Worm (Caenorhabditis elegans) whole organism, L3 larva: ENCODE measurements around the gene arg-1.

Experiments
- R02D3.7 ChIP-seq: fragments of 150-350 bp; optimal IDR thresholded peaks from 2 replicates; lab custom pipeline; 2014; ENCODE audit warnings: missing biosample characterization, missing genetic modification characterization
- aly-2 ChIP-seq: fragments of 150-350 bp; optimal IDR thresholded peaks from 2 replicates; lab custom pipeline; 2014; ENCODE audit warnings: missing biosample characterization, missing genetic modification characterization
- ceh-16 ChIP-seq: sonication (generic microtip); optimal IDR thresholded peaks from 2 replicates; lab custom pipeline; 2017; ENCODE audit warnings: missing biosample characterization, missing genetic modification characterization
- ceh-28 ChIP-seq: fragments of 150-350 bp; optimal IDR thresholded peaks from 2 replicates; lab custom pipeline; 2014; ENCODE audit warnings: missing biosample characterization, missing genetic modification reagents, missing genetic modification characterization
- ceh-82 ChIP-seq: fragments of 150-350 bp; optimal IDR thresholded peaks from 2 replicates; lab custom pipeline; 2014; ENCODE audit warnings: missing biosample characterization, missing genetic modification characterization
- ceh-9 ChIP-seq: sonication (generic microtip); optimal IDR thresholded peaks from 2 replicates; lab custom pipeline; 2018; ENCODE audit warnings: missing biosample characterization, missing genetic modification characterization
- egl-5 ChIP-seq: fragments of 150-350 bp; optimal IDR thresholded peaks from 2 replicates; lab custom pipeline; 2017; ENCODE audit warnings: missing biosample characterization, missing genetic modification reagents, missing genetic modification characterization, inconsistent platforms
- elt-1 ChIP-seq: fragments of 150-350 bp; optimal IDR thresholded peaks from 2 replicates; lab custom pipeline; 2014; ENCODE audit warnings: missing biosample characterization, missing genetic modification characterization
- elt-3 ChIP-seq, 3 experiments: fragments of 150-350 bp in 1 of 3; sonication (generic microtip) in 2 of 3; optimal IDR thresholded peaks; 2 replicates in 2 of 3; 4 replicates in 1 of 3; lab custom pipeline; 2014 to 2017; ENCODE audit warnings: missing biosample characterization in 3 of 3, missing genetic modification characterization in 3 of 3
- fkh-2 ChIP-seq: fragments of 150-350 bp; optimal IDR thresholded peaks from 2 replicates; lab custom pipeline; 2014; ENCODE audit warnings: missing biosample characterization, missing genetic modification reagents, missing genetic modification characterization
- fos-1 ChIP-seq: fragments of 150-350 bp; optimal IDR thresholded peaks from 2 replicates; lab custom pipeline; 2014; ENCODE audit warnings: missing biosample characterization, missing genetic modification characterization
- hmg-11 ChIP-seq: sonication (generic microtip); optimal IDR thresholded peaks from 2 replicates; lab custom pipeline; 2016; ENCODE audit warnings: missing genetic modification characterization, missing compliant biosample characterization
- jun-1 ChIP-seq: fragments of 150-350 bp; optimal IDR thresholded peaks from 2 replicates; lab custom pipeline; 2014; ENCODE audit warnings: missing biosample characterization, missing genetic modification reagents, missing genetic modification characterization
- lin-15B ChIP-seq: fragments of 150-350 bp; optimal IDR thresholded peaks from 2 replicates; lab custom pipeline; 2014; ENCODE audit warnings: missing biosample characterization, missing genetic modification characterization
- lin-39 ChIP-seq: fragments of 150-350 bp; optimal IDR thresholded peaks from 2 replicates; lab custom pipeline; 2018; ENCODE audit warnings: missing biosample characterization, missing genetic modification reagents, missing genetic modification characterization
- lsy-12 ChIP-seq: sonication (generic microtip); optimal IDR thresholded peaks from 2 replicates; lab custom pipeline; 2016; ENCODE audit warnings: mild to moderate bottlenecking, missing genetic modification characterization, missing compliant biosample characterization
- mdl-1 ChIP-seq: fragments of 150-350 bp; optimal IDR thresholded peaks from 2 replicates; lab custom pipeline; 2014; ENCODE audit warnings: missing biosample characterization, missing genetic modification characterization
- mml-1 ChIP-seq: fragments of 150-350 bp; sonication (generic microtip); optimal IDR thresholded peaks from 3 replicates; lab custom pipeline; 2014; ENCODE audit warnings: missing biosample characterization, missing genetic modification characterization
- nfya-1 ChIP-seq: sonication (generic microtip); optimal IDR thresholded peaks from 2 replicates; lab custom pipeline; 2017; ENCODE audit warnings: missing genetic modification characterization, mild to moderate bottlenecking, missing compliant biosample characterization, antibody characterized with exemption, moderate library complexity; ENCODE audit not compliant: insufficient read depth
- nhr-12 ChIP-seq: fragments of 150-350 bp; optimal IDR thresholded peaks from 2 replicates; lab custom pipeline; 2014; ENCODE audit warnings: missing biosample characterization, missing genetic modification characterization
- nhr-237 ChIP-seq: fragments of 150-350 bp; optimal IDR thresholded peaks from 2 replicates; lab custom pipeline; 2014; ENCODE audit warnings: missing biosample characterization, missing genetic modification characterization
- nhr-28 ChIP-seq: fragments of 150-350 bp; optimal IDR thresholded peaks from 2 replicates; lab custom pipeline; 2014; ENCODE audit warnings: missing biosample characterization, missing genetic modification characterization
- nhr-43 ChIP-seq: sonication (generic microtip); optimal IDR thresholded peaks from 2 replicates; lab custom pipeline; 2016; ENCODE audit warnings: mild to moderate bottlenecking, missing genetic modification characterization, missing compliant biosample characterization; ENCODE audit not compliant: poor library complexity, severe bottlenecking
- nhr-67 ChIP-seq: fragments of 150-350 bp; optimal IDR thresholded peaks from 2 replicates; lab custom pipeline; 2014; ENCODE audit warnings: missing biosample characterization, missing genetic modification characterization
- nhr-76 ChIP-seq: fragments of 150-350 bp; sonication (generic microtip); optimal IDR thresholded peaks from 5 replicates; lab custom pipeline; 2014; ENCODE audit warnings: missing biosample characterization, missing genetic modification characterization
- nhr-77 ChIP-seq: fragments of 150-350 bp; optimal IDR thresholded peaks from 2 replicates; lab custom pipeline; 2014; ENCODE audit warnings: missing biosample characterization, missing genetic modification characterization
- pha-4 ChIP-seq: fragments of 150-350 bp; optimal IDR thresholded peaks from 2 replicates; lab custom pipeline; 2014; ENCODE audit warnings: missing biosample characterization, missing genetic modification reagents, missing genetic modification characterization
- sea-2 ChIP-seq: fragments of 150-350 bp; sonication (generic microtip); optimal IDR thresholded peaks from 4 replicates; lab custom pipeline; 2014; ENCODE audit warnings: missing biosample characterization, missing genetic modification reagents, missing genetic modification characterization
- skn-1 ChIP-seq: fragments of 150-350 bp; optimal IDR thresholded peaks from 2 replicates; lab custom pipeline; 2014; ENCODE audit warnings: missing biosample characterization, missing genetic modification characterization
- tbx-2 ChIP-seq: sonication (generic microtip); optimal IDR thresholded peaks from 2 replicates; lab custom pipeline; 2016; ENCODE audit warnings: mild to moderate bottlenecking, missing genetic modification characterization, missing compliant biosample characterization
- unc-39 ChIP-seq: sonication (generic microtip); optimal IDR thresholded peaks from 4 replicates; lab custom pipeline; 2017; ENCODE audit warnings: missing biosample characterization, missing genetic modification characterization
- unc-62 ChIP-seq: fragments of 150-350 bp; sonication (generic microtip); optimal IDR thresholded peaks from 4 replicates; lab custom pipeline; 2014; ENCODE audit warnings: missing biosample characterization, missing genetic modification reagents, missing genetic modification characterization
- zag-1 ChIP-seq: fragments of 150-350 bp; optimal IDR thresholded peaks from 2 replicates; lab custom pipeline; 2014; ENCODE audit warnings: missing biosample characterization, missing genetic modification characterization
- ztf-11 ChIP-seq: fragments of 150-350 bp; optimal IDR thresholded peaks from 2 replicates; lab custom pipeline; 2014; ENCODE audit warnings: missing biosample characterization, missing genetic modification characterization
- ztf-4 ChIP-seq: fragments of 150-350 bp; optimal IDR thresholded peaks from 2 replicates; lab custom pipeline; 2014; ENCODE audit warnings: missing biosample characterization, missing genetic modification characterization

arg-1 gene

DNA sequence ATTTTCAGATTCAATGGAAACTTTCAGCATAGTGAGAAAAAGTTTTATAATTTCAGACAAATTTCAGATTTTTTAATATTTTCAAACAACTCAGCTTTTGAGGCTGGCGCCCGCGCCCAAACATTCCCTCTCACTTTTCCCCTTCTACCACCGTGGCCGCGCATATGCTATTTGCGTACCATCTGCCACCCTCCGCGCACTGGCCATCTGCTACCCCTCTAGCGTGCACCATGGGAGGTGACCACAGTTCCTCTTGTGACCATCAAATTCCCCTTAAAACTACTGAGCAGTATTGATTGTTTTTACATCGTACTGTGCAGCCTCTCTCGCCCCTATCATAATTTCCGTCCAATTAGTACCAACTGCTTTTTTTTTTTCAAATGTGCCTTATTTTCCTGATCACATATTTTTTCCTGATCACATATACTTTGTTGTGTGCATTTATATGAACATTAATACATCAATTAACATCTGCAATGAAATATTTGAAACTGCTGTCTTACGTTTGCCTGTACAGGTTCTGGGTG is 14.3 kb downstream of the arg-1 start, which contains the start of gene C14E2.11:
Gene C14E2.11, plus strand, starts transcription at position 477 of the 527 bp plus-strand sequence.
- no peak for TF ChIP-seq sea-2 (GFP tag; lab: Kevin White, UChicago)
- no peak for TF ChIP-seq lin-15B (tag; lab: Kevin White, UChicago)
- TF ChIP-seq aly-2 (tag; lab: Kevin White, UChicago) = no peak
- TF ChIP-seq hmg-11 (tag; lab: Kevin White, UChicago) = no peak
- no peak for TF ChIP-seq zag-1 (tag; lab: Kevin White, UChicago)
- no peak for TF ChIP-seq lsy-12
- no peak for TF ChIP-seq nfya-1 (tag; lab: Kevin White, UChicago)
- no peak for TF ChIP-seq fkh-2
- TF ChIP-seq mml-1 (tag; lab: Kevin White, UChicago) = no peak
- no peak for TF ChIP-seq elt-3 (tag; optimal IDR thresholded peaks at IDR 0.05; lab: Kevin White, UChicago)
- TF ChIP-seq ceh-28 = no peak
- TF ChIP-seq lin-39 (tag; lab: Kevin White, UChicago) = no peak
- no peak for TF ChIP-seq unc-39
- no peak for TF ChIP-seq nhr-67 (tag; lab: Kevin White, UChicago)
- TF ChIP-seq fos-1 (tag; lab: Kevin White, UChicago) = no peak
- TF ChIP-seq nhr-237 = no peak

DNA sequence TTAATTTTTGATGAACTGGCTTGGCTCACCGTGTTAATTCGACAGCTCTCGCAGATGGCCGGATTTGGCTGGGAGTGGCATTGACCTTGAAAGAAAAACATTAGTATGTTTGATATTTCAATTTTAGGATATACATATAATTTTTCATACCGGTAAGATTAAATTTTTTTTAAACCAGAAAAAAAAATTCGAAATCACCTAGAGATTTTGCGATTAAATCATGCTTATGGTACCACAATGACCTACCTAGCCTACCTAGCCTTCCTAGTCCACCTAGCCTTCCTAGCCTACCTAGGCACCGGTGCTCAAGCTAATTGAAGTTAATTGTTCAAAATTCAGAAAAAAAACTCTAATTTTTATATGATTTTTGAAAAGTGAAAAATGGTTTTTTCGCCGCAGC is 24.7 kb downstream of the arg-1 start, which contains the start of gene C14E2.3:
Gene C14E2.3, minus strand, starts transcription at position 101 of the 400 bp plus-strand sequence.
- no peak for TF ChIP-seq egl-5 (tag; lab: Kevin White, UChicago)
- no peak for TF ChIP-seq elt-1 (tag; lab: Kevin White, UChicago)
- TF ChIP-seq pha-4 (tag; lab: Kevin White, UChicago) = no peak
- TF ChIP-seq nhr-77 (tag; lab: Kevin White, UChicago) = no peak
- TF ChIP-seq zag-1 (tag; lab: Kevin White, UChicago) = no peak
- TF ChIP-seq nhr-28 (tag; lab: Kevin White, UChicago) = no peak
- no peak for TF ChIP-seq skn-1 (tag; lab: Kevin White, UChicago)
- TF ChIP-seq mdl-1 (tag; lab: Kevin White, UChicago) = no peak
- TF ChIP-seq nhr-76 (tag; lab: Kevin White, UChicago) = no peak
- TF ChIP-seq ceh-28 = no peak
- no peak for TF ChIP-seq jun-1 (tag; lab: Kevin White, UChicago)
- TF ChIP-seq, all 47 proteins: peak for 0

DNA sequence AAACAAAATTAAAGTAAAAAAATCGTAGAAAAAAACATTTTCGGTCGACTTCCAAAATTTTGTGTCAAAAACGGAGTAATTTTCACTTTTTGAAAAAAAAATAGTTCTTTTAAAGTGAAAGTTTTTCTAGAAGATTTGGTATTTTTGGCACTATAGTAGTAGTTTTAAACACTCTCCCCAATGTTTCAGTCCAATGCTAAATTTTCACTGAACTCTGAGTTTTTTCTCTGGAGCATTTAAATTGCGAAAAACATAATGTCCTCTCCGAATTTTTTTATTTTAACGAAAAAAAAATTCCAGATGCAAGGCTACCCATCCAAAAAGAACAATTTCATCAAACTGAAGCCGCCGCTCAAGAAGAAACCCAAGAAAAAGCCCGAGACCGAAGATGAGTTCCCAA is 29.4 kb downstream of the arg-1 start, which contains the start of gene C14E2.7:
Gene C14E2.7, plus strand, starts transcription at position 301 of the 400 bp plus-strand sequence.
- TF ChIP-seq unc-39 (no peak), R02D3.7 (tag; lab: Kevin White, UChicago) (no peak), elt-3 (tag; optimal IDR thresholded peaks at IDR 0.05; lab: Kevin White, UChicago) (no peak), nhr-43 (tag; lab: Kevin White, UChicago) (no peak), ceh-28 (no peak)

- TF ChIP-seq ceh-82 (tag; lab: Kevin White, UChicago) = no peak
- TF ChIP-seq tbx-2 (tag; lab: Kevin White, UChicago) = no peak
- TF ChIP-seq jun-1 (tag; lab: Kevin White, UChicago) = no peak
- TF ChIP-seq ztf-4 = no peak
- TF ChIP-seq ceh-28 = no peak
- TF ChIP-seq egl-5 (tag; lab: Kevin White, UChicago) = no peak
- TF ChIP-seq nhr-28 (tag; lab: Kevin White, UChicago) = no peak
- TF ChIP-seq aly-2 (tag; lab: Kevin White, UChicago) = no peak
- TF ChIP-seq nhr-77 (tag; lab: Kevin White, UChicago) = no peak
- TF ChIP-seq nhr-12 (tag; lab: Kevin White, UChicago) = no peak
- TF ChIP-seq ztf-11 (tag; lab: Kevin White, UChicago) = no peak
- no peak for TF ChIP-seq ceh-16 (tag; lab: Kevin White, UChicago)
- no peak for TF ChIP-seq ceh-9 (tag; lab: Kevin White, UChicago)
- no peak for TF ChIP-seq skn-1 (tag; lab: Kevin White, UChicago)
- no peak for TF ChIP-seq unc-39
- no peak for TF ChIP-seq unc-62 (GFP tag; lab: Kevin White, UChicago)
- no peak for TF ChIP-seq sea-2 (GFP tag; lab: Kevin White, UChicago)
Observed at ce11 chrX:1821235-1821634, 34.5 kb downstream of the arg-1 start, which contains the start of gene C14E2.4. C14E2.4 (minus strand) TSS chrX:1821335.
